Worm (Caenorhabditis elegans) whole organism, mixed stage, embryonic: ENCODE results near the gene unc-5.

Experiments used
- blmp-1 ChIP-seq: fragments of 150-350 bp; optimal IDR thresholded peaks from 2 replicates; lab custom pipeline; 2014; ENCODE audit warnings: missing biosample characterization, missing genetic modification characterization
- mep-1 ChIP-seq: fragments of 150-350 bp; optimal IDR thresholded peaks from 2 replicates; lab custom pipeline; 2017; ENCODE audit warnings: missing biosample characterization, missing genetic modification reagents, missing genetic modification characterization, inconsistent platforms
- nhr-12 ChIP-seq: fragments of 150-350 bp; optimal IDR thresholded peaks from 2 replicates; lab custom pipeline; 2014; ENCODE audit warnings: missing biosample characterization, missing genetic modification characterization
- tbx-8 ChIP-seq: fragments of 200-800 bp; sonication (Bioruptor generic); optimal IDR thresholded peaks from 2 replicates; lab custom pipeline; 2018; ENCODE audit warnings: mild to moderate bottlenecking, missing genetic modification characterization, moderate library complexity, missing compliant biosample characterization
- ztf-11 ChIP-seq: fragments of 150-350 bp; optimal IDR thresholded peaks from 2 replicates; lab custom pipeline; 2014; ENCODE audit warnings: missing biosample characterization, missing genetic modification characterization

DNA sequence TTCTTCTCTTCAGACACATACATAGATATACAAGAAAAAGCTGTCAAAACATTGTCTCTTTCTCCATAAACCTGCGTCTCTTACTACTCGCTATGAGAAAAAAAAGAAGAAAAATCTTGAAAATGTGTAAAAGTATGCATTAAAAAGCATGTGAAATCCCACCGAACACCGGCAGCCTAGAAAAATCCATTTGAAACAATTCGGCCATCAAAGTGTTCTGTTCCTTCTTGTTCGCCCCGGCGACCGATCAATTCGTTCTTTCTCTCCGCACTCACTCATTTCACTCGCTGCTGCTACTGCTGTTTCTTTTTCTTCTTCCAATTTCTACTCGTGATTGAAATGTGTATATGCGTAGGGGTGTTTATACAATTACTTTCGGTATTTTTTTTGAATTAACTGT lies 20.7 kb upstream of the unc-5 start:
- no peak for TF ChIP-seq ztf-11 (tag; lab: Kevin White, UChicago)
- TF ChIP-seq nhr-12 (tag; lab: Kevin White, UChicago) = no peak
- TF ChIP-seq blmp-1 (tag; lab: Kevin White, UChicago) = no peak
- peak; percentile 2 for TF ChIP-seq mep-1
- no peak for TF ChIP-seq tbx-8
